Worm (Caenorhabditis elegans): ENCODE results near the gene Y43F8C.11.

Gene Y43F8C.11

DNA sequence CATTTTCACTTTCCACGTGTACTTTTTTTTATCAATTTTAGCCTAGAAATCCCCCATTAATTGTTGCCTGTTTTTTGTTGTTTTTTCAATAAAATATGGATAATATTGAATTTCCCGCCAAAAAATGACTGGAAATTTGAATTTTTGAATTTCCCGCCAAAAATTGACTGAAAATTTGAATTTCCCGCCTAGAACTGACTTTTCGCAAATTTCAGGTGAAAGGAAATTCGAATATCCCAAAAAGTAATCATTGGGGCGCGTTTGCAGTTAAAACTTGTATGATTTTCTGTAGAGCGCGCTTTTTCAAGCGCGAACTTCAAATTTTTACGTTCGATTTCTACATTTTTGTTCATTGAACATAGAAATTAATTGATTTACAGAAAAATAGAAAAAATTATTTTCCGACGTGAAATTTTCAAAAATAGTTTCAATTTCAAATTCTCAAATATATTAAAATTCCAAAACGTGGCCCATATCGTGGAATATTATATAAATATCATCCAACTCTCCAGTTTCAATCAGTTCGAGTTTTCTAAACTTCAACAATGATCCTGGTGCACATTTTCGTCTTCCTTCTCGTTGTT, 24.4 kb upstream of the Y43F8C.11 start, which contains the start of gene Y43F8C.9 (continued):
- TF ChIP-seq mxl-1 (tag; optimal IDR thresholded peaks at IDR 0.05) = no peak
- TF ChIP-seq hsf-1 (GFP tag; IDR thresholded peaks at IDR 0.05) = no peak
- TF ChIP-seq F37B4.10 (GFP tag; IDR thresholded peaks at IDR 0.05) = no peak
- TF ChIP-seq cebp-1 (GFP tag; IDR thresholded peaks at IDR 0.05) = no peak
- no peak for TF ChIP-seq cebp-1 (tag; optimal IDR thresholded peaks at IDR 0.05)
- TF ChIP-seq nhr-90 (tag; optimal IDR thresholded peaks at IDR 0.05) = no peak
- no peak for TF ChIP-seq ekl-4 (GFP tag; IDR thresholded peaks at IDR 0.05)
- peak; percentile 66 for TF ChIP-seq lin-54 (GFP tag; optimal IDR thresholded peaks at IDR 0.05)
- TF ChIP-seq ceh-40 (GFP tag; IDR thresholded peaks at IDR 0.05) = no peak
- no peak for TF ChIP-seq hmg-20 (GFP tag; IDR thresholded peaks at IDR 0.05)
- TF ChIP-seq lin-40 (tag; optimal IDR thresholded peaks at IDR 0.05) = no peak
- no peak for TF ChIP-seq ztf-6 (GFP tag; IDR thresholded peaks at IDR 0.05)
- TF ChIP-seq aptf-3 (GFP tag; IDR thresholded peaks at IDR 0.05) = no peak
- no peak for TF ChIP-seq mes-4 (tag; optimal IDR thresholded peaks at IDR 0.05)
- TF ChIP-seq Y67H2A.10 (GFP tag; conservative IDR thresholded peaks at IDR 0.05) = no peak
- TF ChIP-seq lsl-1 (GFP tag; optimal IDR thresholded peaks at IDR 0.05) = peak; percentile 22
- no peak for TF ChIP-seq ceh-100 (GFP tag; IDR thresholded peaks at IDR 0.05)
- TF ChIP-seq F23B12.7 (tag; optimal IDR thresholded peaks at IDR 0.05; ENCODE audit: insufficient read depth) = no peak
- TF ChIP-seq attf-3 (GFP tag; conservative IDR thresholded peaks at IDR 0.05) = no peak
- TF ChIP-seq dpl-1 (GFP tag; optimal IDR thresholded peaks at IDR 0.05) = peak; percentile 6
- no peak for TF ChIP-seq unc-130 (GFP tag; optimal IDR thresholded peaks at IDR 0.05)
- peak; percentile 46 for TF ChIP-seq madf-8 (GFP tag; conservative IDR thresholded peaks at IDR 0.05)
- no peak for TF ChIP-seq fkh-3 (tag; optimal IDR thresholded peaks at IDR 0.05)
- TF ChIP-seq gei-17 (GFP tag; optimal IDR thresholded peaks at IDR 0.05) = no peak
- no peak for TF ChIP-seq nfyb-1 (GFP tag; IDR thresholded peaks at IDR 0.05)
- TF ChIP-seq aptf-2 (GFP tag; conservative IDR thresholded peaks at IDR 0.05) = no peak
- TF ChIP-seq efl-1 (GFP tag; optimal IDR thresholded peaks at IDR 0.05) = peak; percentile 69
- TF ChIP-seq ets-4 (GFP tag; optimal IDR thresholded peaks at IDR 0.05) = no peak
- no peak for TF ChIP-seq ama-1 (optimal IDR thresholded peaks at IDR 0.05)
- TF ChIP-seq ama-1 (GFP tag; optimal IDR thresholded peaks at IDR 0.05) = no peak
- no peak for TF ChIP-seq nhr-27 (tag; optimal IDR thresholded peaks at IDR 0.05)
- TF ChIP-seq ztf-3 (GFP tag; optimal IDR thresholded peaks at IDR 0.05) = no peak
- TF ChIP-seq repo-1 (tag; optimal IDR thresholded peaks at IDR 0.05) = no peak
- no peak for TF ChIP-seq chd-7 (tag; optimal IDR thresholded peaks at IDR 0.05)
- TF ChIP-seq snpc-1.1 (tag; optimal IDR thresholded peaks at IDR 0.05; ENCODE audit: insufficient read depth) = no peak
- no peak for TF ChIP-seq K12H6.12 (tag; optimal IDR thresholded peaks at IDR 0.05)
- no peak for TF ChIP-seq snpc-3.4 (tag; optimal IDR thresholded peaks at IDR 0.05)
- TF ChIP-seq tlf-1 (GFP tag; optimal IDR thresholded peaks at IDR 0.05) = no peak
- TF ChIP-seq Y79H2A.3 (GFP tag; conservative IDR thresholded peaks at IDR 0.05) = no peak
- no peak for TF ChIP-seq snpc-4 (GFP tag; optimal IDR thresholded peaks at IDR 0.05)
- TF ChIP-seq snpc-4 (tag; optimal IDR thresholded peaks at IDR 0.05) = no peak
- TF ChIP-seq B0261.1 (tag; optimal IDR thresholded peaks at IDR 0.05) = no peak
- no peak for TF ChIP-seq nhr-80 (tag; optimal IDR thresholded peaks at IDR 0.05)
- TF ChIP-seq pha-4 (tag; optimal IDR thresholded peaks at IDR 0.05) = no peak
- TF ChIP-seq F10E7.11 (tag; optimal IDR thresholded peaks at IDR 0.05) = no peak
- TF ChIP-seq ceh-79 (tag; optimal IDR thresholded peaks at IDR 0.05) = no peak
- no peak for TF ChIP-seq F57A8.1 (GFP tag; optimal IDR thresholded peaks at IDR 0.05)
- peak; percentile 57; the same call in 1 of the 2 replicates for TF ChIP-seq madf-6 (GFP tag; IDR thresholded peaks at IDR 0.05)
- no peak for TF ChIP-seq somi-1 (GFP tag; optimal IDR thresholded peaks at IDR 0.05)
- TF ChIP-seq tbp1 (GFP tag; optimal IDR thresholded peaks at IDR 0.05) = no peak
